Worm (Caenorhabditis elegans): Measurements from ENCODE around the gene fbxb-62.
"Not testable (repeated sequence)": the region's sequence is repeated elsewhere in the genome, so short reads cannot be mapped to it uniquely, and the experiment has no call there.

fbxb-62 gene

DNA sequence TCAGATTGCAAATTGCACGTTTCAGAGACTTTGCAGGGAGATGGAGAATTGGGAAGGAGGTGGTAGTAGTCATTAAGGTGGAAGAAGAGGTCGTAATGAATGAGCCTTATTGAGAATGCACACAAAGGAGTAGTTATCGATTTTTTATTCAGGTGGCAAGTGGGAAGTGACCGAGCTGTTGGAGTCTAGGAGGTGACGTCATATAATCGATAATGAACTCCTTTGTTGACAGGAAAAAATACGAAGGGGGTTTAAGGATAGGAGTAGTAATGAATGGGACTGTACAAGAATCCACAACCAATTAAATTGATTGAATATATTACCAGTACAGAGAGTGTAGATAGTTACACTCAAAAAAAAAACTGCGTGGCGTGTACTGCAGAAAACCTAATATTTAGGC, at the start of gene fbxb-62:
Gene fbxb-62, minus strand, starts transcription at position 101 of the 400 bp plus-strand sequence.
- no peak for TF ChIP-seq hlh-4 (tag; optimal IDR thresholded peaks at IDR 0.05)
- TF ChIP-seq F16B12.6 (tag; optimal IDR thresholded peaks at IDR 0.05), result no peak
- TF ChIP-seq nhr-19 (GFP tag; conservative IDR thresholded peaks at IDR 0.05), result 0 out of 2 replicates have a peak, but pooled peaks have one; percentile 3

DNA sequence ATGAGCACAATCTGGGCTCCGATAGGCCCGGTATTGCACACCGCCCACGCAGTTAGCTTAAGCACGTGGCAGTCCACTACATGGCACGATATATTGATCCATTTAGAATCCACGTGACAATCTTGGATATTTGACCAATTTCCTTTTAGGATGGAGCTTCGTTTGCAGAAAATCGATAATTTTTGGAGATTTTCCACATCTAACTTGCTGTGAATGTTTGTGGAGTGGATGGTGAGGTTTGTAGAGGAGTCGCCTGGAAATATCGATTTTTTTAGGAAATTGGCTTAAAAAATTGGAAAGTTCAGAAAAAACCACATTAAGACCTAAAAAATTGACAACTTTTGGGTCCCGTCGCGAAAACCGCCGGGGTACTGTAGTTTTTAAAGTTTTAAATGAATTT, 35.5 kb upstream of the fbxb-62 start:
- no peak for TF ChIP-seq mef-2 (tag; optimal IDR thresholded peaks at IDR 0.05)
- TF ChIP-seq unc-62 (GFP tag; optimal IDR thresholded peaks at IDR 0.05), result no peak
- TF ChIP-seq efl-3 (GFP tag; optimal IDR thresholded peaks at IDR 0.05), result no peak
- TF ChIP-seq ceh-88 (GFP tag; IDR thresholded peaks at IDR 0.05), result no peak
- no peak for TF ChIP-seq nhr-90 (tag; optimal IDR thresholded peaks at IDR 0.05; ENCODE audit: poor library complexity)
- TF ChIP-seq pag-3 (tag; optimal IDR thresholded peaks at IDR 0.05; ENCODE audit: borderline replicate concordance, insufficient read depth), result no peak
- TF ChIP-seq blmp-1 (tag; optimal IDR thresholded peaks at IDR 0.05), result no peak
- TF ChIP-seq nhr-84 (tag; optimal IDR thresholded peaks at IDR 0.05), result no peak
- no peak for TF ChIP-seq ces-1 (GFP tag; optimal IDR thresholded peaks at IDR 0.05)
- TF ChIP-seq nhr-11 (tag; optimal IDR thresholded peaks at IDR 0.05), result no peak
- no peak for TF ChIP-seq nhr-237 (tag; optimal IDR thresholded peaks at IDR 0.05)
- no peak for TF ChIP-seq elt-3 (tag; optimal IDR thresholded peaks at IDR 0.05)
- no peak for TF ChIP-seq nhr-76 (tag; optimal IDR thresholded peaks at IDR 0.05)

DNA sequence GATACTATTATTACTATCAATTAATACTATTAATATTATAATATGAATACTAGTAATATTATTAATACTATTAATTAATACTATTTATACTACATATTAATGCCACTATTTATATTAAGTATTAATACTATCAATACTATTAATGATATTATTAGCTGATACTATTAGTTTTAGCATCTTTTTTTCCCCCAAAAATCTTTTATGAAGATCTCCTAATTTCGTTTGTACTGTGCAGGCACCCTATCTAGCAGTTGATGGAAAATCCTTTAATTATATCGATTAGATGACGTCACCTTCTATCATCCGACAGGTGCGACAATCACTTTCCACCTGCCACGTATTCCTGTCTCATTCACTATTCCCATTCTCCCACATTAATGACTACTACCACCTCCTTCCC, 27.4 kb upstream of the fbxb-62 start, which contains the start of gene fbxb-65:
Gene fbxb-65, plus strand, starts transcription at position 301 of the 400 bp plus-strand sequence.
- TF ChIP-seq hlh-4 (tag; optimal IDR thresholded peaks at IDR 0.05) (peak; percentile 61), C16A3.4 (tag; optimal IDR thresholded peaks at IDR 0.05) (no peak)

DNA sequence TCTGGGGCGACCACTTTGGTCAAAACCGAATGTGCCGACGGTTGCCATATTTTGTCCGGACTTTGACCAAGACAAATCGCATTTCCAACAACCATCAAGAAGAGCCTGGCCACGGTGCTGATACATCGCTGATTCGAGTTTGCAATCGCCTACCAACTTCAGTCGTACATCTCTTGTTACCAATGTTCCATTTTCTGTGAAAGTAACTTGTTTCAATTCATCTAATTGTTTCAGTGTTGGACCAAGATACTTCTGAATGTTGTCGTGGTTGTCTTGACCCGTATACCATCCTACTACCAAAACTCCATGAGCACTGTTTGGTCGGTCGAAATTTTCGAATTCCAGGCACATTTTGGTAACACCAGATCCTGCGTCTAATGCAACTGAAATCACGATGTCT, 23.6 kb upstream of the fbxb-62 start:
- TF ChIP-seq pag-3 (tag; optimal IDR thresholded peaks at IDR 0.05; ENCODE audit: borderline replicate concordance, insufficient read depth), result no peak
- no peak for TF ChIP-seq efl-1 (optimal IDR thresholded peaks at IDR 0.05)
- TF ChIP-seq efl-1 (GFP tag; optimal IDR thresholded peaks at IDR 0.05 in 1 of 2), result peak in 1 of 2 experiments; percentile 75

DNA sequence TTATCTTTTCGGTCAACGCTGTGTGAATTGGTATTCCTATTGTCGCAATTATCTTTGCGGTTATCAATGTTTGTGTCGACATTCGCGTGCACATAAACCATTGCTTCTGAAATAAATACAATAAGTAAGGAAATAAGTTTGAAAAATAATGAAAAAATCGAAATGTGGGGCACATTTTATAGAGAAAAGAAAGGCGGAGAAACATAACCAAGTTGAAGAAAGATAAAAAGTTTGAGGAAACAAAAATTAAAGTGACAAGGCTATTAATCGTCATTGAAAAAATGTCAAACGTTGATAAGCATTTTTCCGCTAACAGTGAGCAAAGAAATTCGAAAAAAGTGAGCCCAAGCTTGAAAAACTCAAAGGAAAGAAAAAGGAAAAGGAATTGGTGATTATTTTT, 20.6 kb upstream of the fbxb-62 start, which contains the start of gene C43D7.4:
Gene C43D7.4, minus strand, starts transcription at position 101 of the 400 bp plus-strand sequence.
- TF ChIP-seq C04F5.9 (tag; optimal IDR thresholded peaks at IDR 0.05) (no peak), ceh-63 (GFP tag; optimal IDR thresholded peaks at IDR 0.05) (no peak)

DNA sequence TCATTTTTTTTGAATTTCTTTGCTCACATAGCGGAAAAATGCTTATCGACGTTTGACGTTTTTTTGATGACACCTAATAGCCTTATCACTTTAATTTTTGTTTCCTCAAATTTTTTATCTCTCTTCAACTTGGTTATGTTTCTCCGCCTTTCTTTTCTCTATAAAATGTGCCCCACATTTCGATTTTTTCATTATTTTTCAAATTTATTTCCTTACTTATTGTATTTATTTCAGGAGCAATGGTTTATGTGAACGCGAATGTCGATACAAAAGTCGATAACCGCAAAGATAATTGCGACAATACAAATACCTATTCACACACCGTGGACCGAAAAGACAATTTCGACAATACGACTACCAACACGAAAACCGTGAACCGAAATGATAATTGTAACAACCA, 18.6 kb upstream of the fbxb-62 start, which contains the start of gene sdz-6:
Gene sdz-6, plus strand, starts transcription at position 229 of the 400 bp plus-strand sequence.
- TF ChIP-seq elt-2 (tag; optimal IDR thresholded peaks at IDR 0.05) (peak; percentile 25), nhr-19 (GFP tag; conservative IDR thresholded peaks at IDR 0.05) (no peak), grh-1 (GFP tag; IDR thresholded peaks at IDR 0.05) (no peak), sptf-1 (tag; optimal IDR thresholded peaks at IDR 0.05) (no peak), vab-15 (tag; optimal IDR thresholded peaks at IDR 0.05) (no peak), ztf-11 (tag; optimal IDR thresholded peaks at IDR 0.05) (no peak)

DNA sequence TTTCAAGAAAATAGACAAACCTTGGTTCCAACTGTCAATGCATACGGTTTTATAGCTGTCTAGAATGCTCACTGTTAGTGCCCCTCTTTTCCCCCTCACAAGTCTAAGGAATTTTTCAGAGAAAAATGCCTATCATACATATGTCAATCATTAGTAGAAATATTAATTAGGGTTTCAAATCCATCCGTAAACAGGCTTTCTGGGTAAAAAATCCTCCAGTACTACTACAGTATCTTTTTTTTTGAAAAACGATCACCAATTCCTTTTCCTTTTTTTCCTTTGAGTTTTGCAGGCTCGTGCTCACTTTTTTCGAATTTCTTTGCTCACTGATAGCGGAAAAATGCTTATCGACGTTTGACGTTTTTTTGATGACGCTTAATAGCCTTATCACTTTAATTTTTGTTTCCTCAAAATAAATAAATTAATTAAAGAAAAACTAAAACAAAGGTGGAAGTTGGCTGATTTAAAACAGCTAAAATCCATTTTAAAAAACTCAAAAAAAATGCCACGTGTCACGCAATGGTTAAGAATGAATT, 17.7 kb upstream of the fbxb-62 start, which contains the start of gene C43D7.7:
Gene C43D7.7, minus strand, starts transcription at position 51 of the 536 bp plus-strand sequence.
- TF ChIP-seq ceh-8 (GFP tag; optimal IDR thresholded peaks at IDR 0.05) (no peak), elt-2 (tag; optimal IDR thresholded peaks at IDR 0.05) (peak; percentile 69)

DNA sequence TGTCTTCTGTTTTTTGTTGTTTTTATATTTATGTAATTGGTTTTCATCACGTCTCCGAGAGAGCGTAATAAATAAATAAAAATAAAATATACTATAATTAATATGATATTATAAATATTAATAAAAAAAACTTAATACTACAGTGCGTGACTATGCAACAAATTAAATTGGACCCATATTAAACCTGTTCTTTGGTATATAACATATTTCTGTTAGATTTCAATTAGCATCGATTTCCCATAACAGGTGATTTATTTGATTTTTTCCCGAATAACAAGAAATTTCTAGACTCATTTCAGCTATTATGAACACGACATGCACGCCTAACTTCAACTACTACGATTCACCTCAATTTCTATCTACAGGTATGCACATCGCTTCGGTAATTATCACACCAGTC, 15.2 kb upstream of the fbxb-62 start, which contains the start of gene srh-208:
Gene srh-208, plus strand, starts transcription at position 301 of the 400 bp plus-strand sequence.
- TF ChIP-seq grh-1 (GFP tag; IDR thresholded peaks at IDR 0.05); C34B4.2 (tag; optimal IDR thresholded peaks at IDR 0.05); swsn-7 (tag; optimal IDR thresholded peaks at IDR 0.05): not testable (repeated sequence)
